Fruit fly (Drosophila melanogaster): Measurements from ENCODE around the gene beta-PheRS.
A peak's percentile ranks its signal among the peaks of the same experiment; 100 is the strongest.

Gene beta-PheRS

dm6 chr3R:24296913-24297312, 44.4 kb upstream of the beta-PheRS start (continued):
- TF ChIP-seq Lim3 (GFP tag; IDR thresholded peaks at IDR 0.05) (no peak), CG8478 (optimal IDR thresholded peaks at IDR 0.05) (no peak), CG10565 (GFP tag; optimal IDR thresholded peaks at IDR 0.05) (no peak), B-H2 (GFP tag; optimal IDR thresholded peaks at IDR 0.05) (no peak), Pdp1 (GFP tag; optimal IDR thresholded peaks at IDR 0.05) (peak in 1 of 2 experiments; percentile 33), nau (GFP tag; optimal IDR thresholded peaks at IDR 0.05) (no peak), C15 (GFP tag; IDR thresholded peaks at IDR 0.05) (no peak), slp2 (GFP tag; optimal IDR thresholded peaks at IDR 0.05) (no peak), wor (GFP tag; IDR thresholded peaks at IDR 0.05) (no peak), tx (GFP tag; optimal IDR thresholded peaks at IDR 0.05) (no peak), hkb (optimal IDR thresholded peaks at IDR 0.05) (no peak), hkb (GFP tag; IDR thresholded peaks at IDR 0.05) (no peak), CG31388 (GFP tag; optimal IDR thresholded peaks at IDR 0.05) (no peak), psq (GFP tag; optimal IDR thresholded peaks at IDR 0.05) (no peak), Sry-δ (GFP tag; optimal IDR thresholded peaks at IDR 0.05) (no peak), jing (GFP tag; optimal IDR thresholded peaks at IDR 0.05) (no peak), pros (GFP tag; optimal IDR thresholded peaks at IDR 0.05) (no peak), CG12104 (GFP tag; optimal IDR thresholded peaks at IDR 0.05) (no peak), slbo (GFP tag; IDR thresholded peaks at IDR 0.05) (0 out of 2 replicates have a peak, but pooled peaks have one; percentile 21), CG3847 (GFP tag; IDR thresholded peaks at IDR 0.05) (no peak), CG2199 (GFP tag; IDR thresholded peaks at IDR 0.05) (no peak)

dm6 chr3R:24295556-24296465, 43.3 kb upstream of the beta-PheRS start:
- 0 out of 3 replicates have a peak, but pooled peaks have one; percentile 52 for TF ChIP-seq CG11560 (tag; IDR thresholded peaks at IDR 0.05)
- TF ChIP-seq CG9437 (GFP tag; optimal IDR thresholded peaks at IDR 0.05): peak; percentile 49
- peak; percentile 58 for TF ChIP-seq CG12942 (GFP tag; optimal IDR thresholded peaks at IDR 0.05)
- TF ChIP-seq peb (GFP tag; IDR thresholded peaks at IDR 0.05): peak; percentile 37; the same call in 1 of the 2 replicates
- peak; percentile 65 for TF ChIP-seq CG18476 (GFP tag; optimal IDR thresholded peaks at IDR 0.05)
- TF ChIP-seq CG1792 (GFP tag; optimal IDR thresholded peaks at IDR 0.05): peak; percentile 60
- TF ChIP-seq CG11085 (GFP tag; IDR thresholded peaks at IDR 0.05): peak; percentile 70
- TF ChIP-seq wdn (GFP tag; IDR thresholded peaks at IDR 0.05): peak; percentile 82
- peak; percentile 61 for TF ChIP-seq E2f2 (GFP tag; IDR thresholded peaks at IDR 0.05)
- peak; percentile 74; the same call in 1 of the 2 replicates for TF ChIP-seq NFAT (GFP tag; IDR thresholded peaks at IDR 0.05)
- TF ChIP-seq CG6854 (GFP tag; optimal IDR thresholded peaks at IDR 0.05): no peak
- TF ChIP-seq gsb (GFP tag; IDR thresholded peaks at IDR 0.05): peak; percentile 68
- TF ChIP-seq CG2199 (GFP tag; IDR thresholded peaks at IDR 0.05): no peak
- peak; percentile 48 for TF ChIP-seq repo (GFP tag; optimal IDR thresholded peaks at IDR 0.05)
- peak; percentile 76 for TF ChIP-seq CG12744 (GFP tag; optimal IDR thresholded peaks at IDR 0.05)
- TF ChIP-seq CG8290 (GFP tag; optimal IDR thresholded peaks at IDR 0.05): peak; percentile 56
- TF ChIP-seq CG8290 (tag; optimal IDR thresholded peaks at IDR 0.05): peak in 1 of 2 experiments; percentile 95
- TF ChIP-seq sens (GFP tag): peak; percentile 96
- TF ChIP-seq vnd (GFP tag; IDR thresholded peaks at IDR 0.05; ENCODE audit: partially characterized antibody): no peak
- peak; percentile 73 for TF ChIP-seq Atf-2 (GFP tag; optimal IDR thresholded peaks at IDR 0.05)
- no peak for TF ChIP-seq pros (GFP tag; optimal IDR thresholded peaks at IDR 0.05)
- peak; percentile 75 for TF ChIP-seq az2 (GFP tag; optimal IDR thresholded peaks at IDR 0.05)
- TF ChIP-seq CG5245 (GFP tag; optimal IDR thresholded peaks at IDR 0.05): peak; percentile 66
- TF ChIP-seq maf-S (GFP tag; optimal IDR thresholded peaks at IDR 0.05): peak; percentile 74
- peak; percentile 68 for TF ChIP-seq CG13624 (GFP tag; optimal IDR thresholded peaks at IDR 0.05)
- TF ChIP-seq B-H2 (GFP tag; optimal IDR thresholded peaks at IDR 0.05): peak; percentile 13
- TF ChIP-seq CG7556 (GFP tag; optimal IDR thresholded peaks at IDR 0.05): peak; percentile 78
- peak; percentile 96 for TF ChIP-seq Med (GFP tag)
- peak; percentile 85 for TF ChIP-seq dmrt11E (tag; optimal IDR thresholded peaks at IDR 0.05)
- TF ChIP-seq tin (GFP tag; optimal IDR thresholded peaks at IDR 0.05): peak; percentile 81
- TF ChIP-seq CG10267 (tag; optimal IDR thresholded peaks at IDR 0.05): peak; percentile 69
- TF ChIP-seq Fer2 (tag; optimal IDR thresholded peaks at IDR 0.05): peak; percentile 56
- peak; percentile 66 for TF ChIP-seq bcd (GFP tag; optimal IDR thresholded peaks at IDR 0.05)

Data from whole organism, embryonic.